Worm (Caenorhabditis elegans) whole organism, L3 larva: ENCODE measurements around the gene F36G3.2.

Source experiments
- R02D3.7 ChIP-seq: fragments of 150-350 bp; optimal IDR thresholded peaks from 2 replicates; lab custom pipeline; 2014; ENCODE audit warnings: missing biosample characterization, missing genetic modification characterization
- aly-2 ChIP-seq: fragments of 150-350 bp; optimal IDR thresholded peaks from 2 replicates; lab custom pipeline; 2014; ENCODE audit warnings: missing biosample characterization, missing genetic modification characterization
- ama-1 ChIP-seq: fragments of 150-350 bp; optimal IDR thresholded peaks from 2 replicates; lab custom pipeline; 2018
- ceh-16 ChIP-seq: sonication (generic microtip); optimal IDR thresholded peaks from 2 replicates; lab custom pipeline; 2017; ENCODE audit warnings: missing biosample characterization, missing genetic modification characterization
- ceh-82 ChIP-seq: fragments of 150-350 bp; optimal IDR thresholded peaks from 2 replicates; lab custom pipeline; 2014; ENCODE audit warnings: missing biosample characterization, missing genetic modification characterization
- ceh-9 ChIP-seq: sonication (generic microtip); optimal IDR thresholded peaks from 2 replicates; lab custom pipeline; 2018; ENCODE audit warnings: missing biosample characterization, missing genetic modification characterization
- egl-27 ChIP-seq: sonication (generic microtip); optimal IDR thresholded peaks from 4 replicates; lab custom pipeline; 2017; ENCODE audit warnings: missing biosample characterization, missing genetic modification reagents, missing genetic modification characterization
- egl-5 ChIP-seq: fragments of 150-350 bp; optimal IDR thresholded peaks from 2 replicates; lab custom pipeline; 2017; ENCODE audit warnings: missing biosample characterization, missing genetic modification reagents, missing genetic modification characterization, inconsistent platforms
- elt-2 ChIP-seq: sonication (generic microtip); optimal IDR thresholded peaks from 2 replicates; lab custom pipeline; 2016; ENCODE audit warnings: missing genetic modification reagents, mild to moderate bottlenecking, missing genetic modification characterization, missing compliant biosample characterization
- eor-1 ChIP-seq, 2 experiments: fragments of 150-350 bp; optimal IDR thresholded peaks; 2 replicates each; lab custom pipeline; 2014 to 2018; ENCODE audit warnings: missing biosample characterization in 2 of 2, missing genetic modification characterization in 2 of 2
- fkh-10 ChIP-seq: sonication (generic microtip); optimal IDR thresholded peaks from 2 replicates; lab custom pipeline; 2017; ENCODE audit warnings: missing biosample characterization, missing genetic modification reagents, missing genetic modification characterization
- fkh-2 ChIP-seq: fragments of 150-350 bp; optimal IDR thresholded peaks from 2 replicates; lab custom pipeline; 2014; ENCODE audit warnings: missing biosample characterization, missing genetic modification reagents, missing genetic modification characterization
- jun-1 ChIP-seq: fragments of 150-350 bp; optimal IDR thresholded peaks from 2 replicates; lab custom pipeline; 2014; ENCODE audit warnings: missing biosample characterization, missing genetic modification reagents, missing genetic modification characterization
- lin-15B ChIP-seq: fragments of 150-350 bp; optimal IDR thresholded peaks from 2 replicates; lab custom pipeline; 2014; ENCODE audit warnings: missing biosample characterization, missing genetic modification characterization
- lin-39 ChIP-seq: fragments of 150-350 bp; optimal IDR thresholded peaks from 2 replicates; lab custom pipeline; 2018; ENCODE audit warnings: missing biosample characterization, missing genetic modification reagents, missing genetic modification characterization
- lsy-12 ChIP-seq: sonication (generic microtip); optimal IDR thresholded peaks from 2 replicates; lab custom pipeline; 2016; ENCODE audit warnings: mild to moderate bottlenecking, missing genetic modification characterization, missing compliant biosample characterization
- mml-1 ChIP-seq: fragments of 150-350 bp; sonication (generic microtip); optimal IDR thresholded peaks from 3 replicates; lab custom pipeline; 2014; ENCODE audit warnings: missing biosample characterization, missing genetic modification characterization
- nfya-1 ChIP-seq: sonication (generic microtip); optimal IDR thresholded peaks from 2 replicates; lab custom pipeline; 2017; ENCODE audit warnings: missing genetic modification characterization, mild to moderate bottlenecking, missing compliant biosample characterization, antibody characterized with exemption, moderate library complexity; ENCODE audit not compliant: insufficient read depth
- nhr-11 ChIP-seq: fragments of 150-350 bp; optimal IDR thresholded peaks from 2 replicates; lab custom pipeline; 2014; ENCODE audit warnings: missing biosample characterization, missing genetic modification characterization
- nhr-12 ChIP-seq: fragments of 150-350 bp; optimal IDR thresholded peaks from 2 replicates; lab custom pipeline; 2014; ENCODE audit warnings: missing biosample characterization, missing genetic modification characterization
- nhr-23 ChIP-seq: fragments of 150-350 bp; optimal IDR thresholded peaks from 2 replicates; lab custom pipeline; 2014; ENCODE audit warnings: missing biosample characterization, missing genetic modification reagents, missing genetic modification characterization
- nhr-25 ChIP-seq: sonication (generic microtip); optimal IDR thresholded peaks from 2 replicates; lab custom pipeline; 2017; ENCODE audit warnings: missing biosample characterization, missing genetic modification characterization
- nhr-28 ChIP-seq: fragments of 150-350 bp; optimal IDR thresholded peaks from 2 replicates; lab custom pipeline; 2014; ENCODE audit warnings: missing biosample characterization, missing genetic modification characterization
- nhr-67 ChIP-seq: fragments of 150-350 bp; optimal IDR thresholded peaks from 2 replicates; lab custom pipeline; 2014; ENCODE audit warnings: missing biosample characterization, missing genetic modification characterization
- nhr-76 ChIP-seq: fragments of 150-350 bp; sonication (generic microtip); optimal IDR thresholded peaks from 5 replicates; lab custom pipeline; 2014; ENCODE audit warnings: missing biosample characterization, missing genetic modification characterization
- nhr-77 ChIP-seq: fragments of 150-350 bp; optimal IDR thresholded peaks from 2 replicates; lab custom pipeline; 2014; ENCODE audit warnings: missing biosample characterization, missing genetic modification characterization
- pqm-1 ChIP-seq: fragments of 150-350 bp; optimal IDR thresholded peaks from 2 replicates; lab custom pipeline; 2017; ENCODE audit warnings: missing biosample characterization, missing genetic modification characterization, inconsistent platforms
- sea-2 ChIP-seq: fragments of 150-350 bp; sonication (generic microtip); optimal IDR thresholded peaks from 4 replicates; lab custom pipeline; 2014; ENCODE audit warnings: missing biosample characterization, missing genetic modification reagents, missing genetic modification characterization
- skn-1 ChIP-seq: fragments of 150-350 bp; optimal IDR thresholded peaks from 2 replicates; lab custom pipeline; 2014; ENCODE audit warnings: missing biosample characterization, missing genetic modification characterization
- tbx-2 ChIP-seq: sonication (generic microtip); optimal IDR thresholded peaks from 2 replicates; lab custom pipeline; 2016; ENCODE audit warnings: mild to moderate bottlenecking, missing genetic modification characterization, missing compliant biosample characterization
- zag-1 ChIP-seq: fragments of 150-350 bp; optimal IDR thresholded peaks from 2 replicates; lab custom pipeline; 2014; ENCODE audit warnings: missing biosample characterization, missing genetic modification characterization
- ztf-11 ChIP-seq: fragments of 150-350 bp; optimal IDR thresholded peaks from 2 replicates; lab custom pipeline; 2014; ENCODE audit warnings: missing biosample characterization, missing genetic modification characterization

The F36G3.2 gene

DNA sequence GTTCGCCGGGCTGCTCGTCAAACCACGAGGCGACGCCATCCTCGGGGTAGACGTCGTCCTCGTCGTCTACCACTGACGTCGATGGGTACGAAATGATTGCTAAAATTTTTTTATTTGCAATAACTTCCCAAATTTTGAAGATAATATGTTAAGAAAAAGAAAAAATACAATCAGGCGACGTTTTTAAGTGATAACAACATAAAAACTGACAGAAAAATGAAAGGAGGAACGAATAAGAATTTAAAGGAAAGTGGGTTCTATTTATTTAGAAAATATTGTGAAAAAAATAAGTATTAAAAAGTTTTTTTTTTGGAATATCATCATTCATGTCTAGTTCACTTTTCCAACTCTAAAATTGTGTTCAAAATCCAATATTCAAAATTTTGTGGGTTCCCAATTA is 28.1 kb upstream of the F36G3.2 start, which contains the start of gene dpy-22:
TSS of gene dpy-22 (minus strand) at position 101 of the 400 bp plus-strand sequence.
- TF ChIP-seq nhr-77 (tag; lab: Kevin White, UChicago) (no peak), egl-5 (tag; lab: Kevin White, UChicago) (no peak), jun-1 (tag; lab: Kevin White, UChicago) (no peak), elt-2 (tag; lab: Kevin White, UChicago) (no peak), pqm-1 (tag; lab: Kevin White, UChicago) (no peak), fkh-10 (GFP tag; lab: Kevin White, UChicago) (no peak), aly-2 (tag; lab: Kevin White, UChicago) (no peak)

DNA sequence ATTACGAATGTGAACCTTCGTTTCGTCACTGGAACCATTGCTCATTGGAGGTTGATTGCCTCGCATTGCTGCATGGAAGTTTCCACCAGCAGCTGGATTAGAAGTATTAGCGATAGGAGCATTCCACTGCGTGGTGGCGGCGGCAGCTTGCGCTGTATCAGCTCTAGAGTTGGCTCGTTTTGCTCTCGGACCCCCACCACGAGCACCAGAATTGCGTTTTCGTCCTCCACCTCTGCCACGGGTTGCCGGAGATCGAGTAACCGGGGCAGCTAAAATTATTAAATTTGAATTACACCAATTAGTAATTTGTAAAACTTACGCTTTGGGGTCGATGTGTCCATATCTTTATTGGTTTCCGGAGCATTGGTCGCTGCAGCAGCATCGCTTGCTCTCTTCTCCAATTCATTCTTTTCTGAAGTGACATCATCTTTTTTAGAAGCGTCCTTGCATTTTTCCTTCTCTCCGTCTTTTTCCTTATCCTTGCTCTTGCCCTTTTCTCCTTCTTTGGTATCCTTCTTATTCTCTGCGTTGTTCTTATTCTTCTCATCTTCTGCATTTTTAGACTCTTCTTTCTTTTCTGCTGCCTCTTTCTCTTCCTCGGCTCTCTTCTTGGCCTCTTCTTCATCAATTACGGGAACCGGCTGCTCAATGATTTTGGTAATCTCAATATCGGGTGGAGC is 20.2 kb upstream of the F36G3.2 start:
- peak; percentile 49 for TF ChIP-seq lin-39
- no peak for TF ChIP-seq nhr-76 (tag; lab: Kevin White, UChicago)

DNA sequence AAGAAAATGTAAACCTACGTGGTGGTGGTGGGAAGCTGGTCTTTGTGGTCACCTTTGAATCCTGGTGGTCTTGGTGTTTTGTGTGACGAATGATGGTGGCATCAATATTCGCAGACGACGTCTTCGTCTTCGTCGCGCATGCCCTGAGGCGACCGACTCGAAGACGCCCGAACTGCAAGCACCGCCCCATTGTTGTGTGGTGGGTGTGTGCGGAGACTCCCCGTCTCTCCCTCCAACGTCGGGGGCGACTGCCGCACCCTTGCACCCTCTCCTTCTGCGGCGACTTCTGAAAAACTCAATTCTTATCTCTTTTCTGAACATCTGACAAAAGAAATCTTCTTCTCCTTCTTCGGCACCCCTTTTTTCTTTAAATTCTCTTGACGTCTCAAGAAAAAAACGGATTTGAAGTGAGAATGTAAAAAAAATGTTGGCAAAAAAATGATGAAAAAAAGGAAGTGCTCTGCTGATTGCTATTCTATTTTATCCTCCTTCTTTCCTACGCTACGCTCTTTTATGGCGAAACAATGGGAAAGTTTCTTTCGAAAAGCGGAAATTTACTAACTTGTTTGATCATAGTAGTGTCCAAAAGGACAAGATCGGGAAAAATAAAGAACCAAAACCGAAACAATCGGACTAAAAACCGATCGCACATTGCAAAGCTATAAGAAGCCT is 13.4 kb upstream of the F36G3.2 start, which contains the start of gene lgc-47:
TSS of gene lgc-47 (minus strand) at position 286 of the 672 bp plus-strand sequence.
- TF ChIP-seq nhr-11 = no peak
- TF ChIP-seq fkh-10 (GFP tag; lab: Kevin White, UChicago) = peak; percentile 85
- TF ChIP-seq R02D3.7 (tag; lab: Kevin White, UChicago) = no peak
- TF ChIP-seq nhr-25 (tag; lab: Kevin White, UChicago) = no peak
- TF ChIP-seq skn-1 (tag; lab: Kevin White, UChicago) = no peak
- no peak for TF ChIP-seq ceh-9 (tag; lab: Kevin White, UChicago)
- TF ChIP-seq nfya-1 (tag; lab: Kevin White, UChicago) = no peak
- no peak for TF ChIP-seq lin-15B
- TF ChIP-seq nhr-28 (tag; lab: Kevin White, UChicago) = no peak

DNA sequence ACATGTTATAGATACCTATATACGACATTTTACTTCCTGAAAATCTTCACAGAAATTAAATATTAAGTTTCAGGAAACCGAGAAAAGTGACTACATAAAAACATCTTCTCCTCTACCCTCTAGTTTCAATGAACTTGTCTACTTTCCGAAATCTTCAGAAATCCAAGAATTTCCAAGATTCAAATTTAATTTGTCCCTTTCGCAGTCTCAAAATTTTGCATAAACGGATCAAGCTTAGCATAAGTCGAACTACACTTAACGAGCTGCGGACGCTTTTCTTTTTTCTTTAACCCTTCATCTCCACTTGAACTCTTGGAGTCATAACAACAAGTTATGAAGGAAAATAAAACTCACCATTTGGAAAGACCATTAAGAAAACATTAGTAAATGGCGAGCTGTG is 11.4 kb upstream of the F36G3.2 start:
- peak; percentile 80 for TF ChIP-seq fkh-10 (GFP tag; lab: Kevin White, UChicago)
- no peak for TF ChIP-seq egl-27

DNA sequence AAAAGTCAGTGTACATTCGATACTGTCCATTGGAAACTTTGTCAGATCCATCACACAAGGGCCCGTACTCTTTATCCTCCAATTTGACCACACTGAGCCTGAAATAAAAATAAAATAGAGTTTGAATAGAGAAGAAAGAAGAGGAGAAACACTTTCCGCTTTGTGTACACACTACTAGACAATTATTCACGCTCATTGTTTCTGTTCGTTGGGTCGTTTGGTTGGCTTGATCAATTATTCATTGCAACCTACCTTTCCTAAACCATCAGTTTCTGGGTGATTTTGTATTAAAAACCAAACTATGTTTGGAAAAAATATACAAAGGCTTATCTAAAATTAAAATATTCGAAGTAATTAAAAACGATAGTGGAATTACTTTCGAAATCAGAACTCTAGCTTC is 10.7 kb upstream of the F36G3.2 start:
- TF ChIP-seq pqm-1 (tag; lab: Kevin White, UChicago) (no peak), lin-39 (no peak), sea-2 (GFP tag; lab: Kevin White, UChicago) (no peak), nhr-11 (no peak), nhr-12 (tag; lab: Kevin White, UChicago) (no peak), tbx-2 (no peak), eor-1 (tag; optimal IDR thresholded peaks at IDR 0.05; lab: Kevin White, UChicago) (no peak), ztf-11 (tag; lab: Kevin White, UChicago) (no peak), nhr-23 (tag; lab: Kevin White, UChicago) (no peak), aly-2 (tag; lab: Kevin White, UChicago) (no peak), zag-1 (tag; lab: Kevin White, UChicago) (no peak), ceh-82 (tag; lab: Kevin White, UChicago) (no peak), mml-1 (no peak), ama-1 (no peak), nhr-77 (tag; lab: Kevin White, UChicago) (no peak), ceh-16 (no peak), lsy-12 (no peak), fkh-2 (tag; lab: Kevin White, UChicago) (no peak)

DNA sequence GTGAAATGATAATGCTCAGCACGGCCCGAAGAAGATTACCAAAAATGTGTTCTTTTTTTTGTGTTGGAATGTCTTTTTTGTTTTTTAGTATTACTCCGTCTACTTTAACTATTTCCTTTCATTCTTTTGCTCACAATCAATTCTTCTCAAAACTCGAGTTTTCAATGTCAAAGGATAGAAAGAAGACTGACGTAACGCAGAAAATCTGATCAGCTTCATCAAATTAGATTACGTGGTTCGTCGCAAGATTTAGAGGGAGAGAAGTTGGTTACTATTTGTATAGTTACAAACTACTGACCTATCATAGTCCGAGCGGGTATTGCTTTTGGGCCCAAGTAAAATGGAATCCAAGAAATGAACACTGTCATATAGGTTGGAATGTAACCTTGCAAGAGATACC is 9.5 kb upstream of the F36G3.2 start:
- TF ChIP-seq nhr-28 (tag; lab: Kevin White, UChicago) (no peak), ceh-16 (no peak), lsy-12 (no peak), nhr-67 (no peak), fkh-10 (GFP tag; lab: Kevin White, UChicago) (peak; percentile 91)
